Worm (Caenorhabditis elegans): ENCODE measurements around the gene C54D10.3.

DNA sequence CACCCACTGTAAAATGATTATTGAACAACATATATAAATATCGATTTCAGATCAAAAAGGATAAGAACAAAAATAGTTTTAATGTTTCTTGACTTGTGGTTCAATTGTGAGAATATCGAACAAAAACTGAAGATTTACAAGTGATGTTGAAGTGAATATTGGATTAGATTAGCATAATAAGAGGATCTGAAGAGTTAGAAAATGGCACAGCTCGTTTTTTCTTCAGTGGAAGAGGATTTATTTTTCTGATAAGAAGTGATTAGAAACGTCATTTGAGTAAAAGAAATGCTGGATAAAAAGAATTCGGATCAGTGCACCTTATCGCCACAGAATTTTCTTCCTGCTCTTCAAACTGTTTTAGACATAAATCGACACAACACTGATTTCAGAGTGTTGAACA, 22.7 kb upstream of the C54D10.3 start, which contains the start of gene twk-14:
- TF ChIP-seq snpc-4 (tag; optimal IDR thresholded peaks at IDR 0.05) (no peak), unc-39 (tag; optimal IDR thresholded peaks at IDR 0.05) (no peak), nhr-12 (tag; optimal IDR thresholded peaks at IDR 0.05) (no peak), nhr-237 (tag; optimal IDR thresholded peaks at IDR 0.05) (no peak), aly-2 (tag; optimal IDR thresholded peaks at IDR 0.05) (no peak)
